Worm (Caenorhabditis elegans) whole organism, L1 larva: ENCODE measurements around the gene ZK688.9.
A peak's percentile ranks its signal among the peaks of the same experiment; 100 is the strongest.

Experiments
- C04F5.9 ChIP-seq: sonication (generic microtip); optimal IDR thresholded peaks from 2 replicates; lab custom pipeline; 2016; ENCODE audit warnings: missing genetic modification characterization, missing compliant biosample characterization
- C16A3.4 ChIP-seq: fragments of 150-350 bp; optimal IDR thresholded peaks from 2 replicates; lab custom pipeline; 2014; ENCODE audit warnings: missing biosample characterization, missing genetic modification characterization
- C34B4.2 ChIP-seq: sonication (generic microtip); optimal IDR thresholded peaks from 2 replicates; lab custom pipeline; 2017; ENCODE audit warnings: mild to moderate bottlenecking, missing genetic modification characterization, missing compliant biosample characterization
- F16B12.6 ChIP-seq: fragments of 150-350 bp; optimal IDR thresholded peaks from 2 replicates; lab custom pipeline; 2014; ENCODE audit warnings: missing biosample characterization, missing genetic modification characterization
- Y116A8C.19 ChIP-seq: sonication (generic microtip); optimal IDR thresholded peaks from 2 replicates; lab custom pipeline; 2016; ENCODE audit warnings: missing compliant biosample characterization, missing genetic modification characterization, borderline replicate concordance
- blmp-1 ChIP-seq: fragments of 150-350 bp; optimal IDR thresholded peaks from 2 replicates; lab custom pipeline; 2014; ENCODE audit warnings: missing biosample characterization, missing genetic modification characterization
- ceh-63 ChIP-seq: fragments of 200-800 bp; sonication (Bioruptor generic); optimal IDR thresholded peaks from 2 replicates; lab custom pipeline; 2018; ENCODE audit warnings: mild to moderate bottlenecking, missing genetic modification characterization, missing compliant biosample characterization
- ceh-8 ChIP-seq: fragments of 200-800 bp; sonication (Bioruptor generic); optimal IDR thresholded peaks from 2 replicates; lab custom pipeline; 2018; ENCODE audit warnings: mild to moderate bottlenecking, missing genetic modification characterization, moderate library complexity, missing compliant biosample characterization
- ceh-90 ChIP-seq: sonication (generic microtip); optimal IDR thresholded peaks from 2 replicates; lab custom pipeline; 2016; ENCODE audit warnings: missing genetic modification characterization, missing compliant biosample characterization
- ces-1 ChIP-seq: fragments of 150-350 bp; optimal IDR thresholded peaks from 2 replicates; lab custom pipeline; 2014; ENCODE audit warnings: missing biosample characterization, missing genetic modification reagents, missing genetic modification characterization
- dpl-1 ChIP-seq, 3 experiments: fragments of 150-350 bp in 2 of 3; sonication (generic microtip) in 1 of 3; optimal IDR thresholded peaks; 2 replicates each; lab custom pipeline; 2014 to 2017; ENCODE audit warnings: missing biosample characterization in 3 of 3, missing genetic modification characterization in 3 of 3, missing genetic modification reagents in 3 of 3
- efl-1 ChIP-seq, 4 experiments: fragments of 150-350 bp; optimal IDR thresholded peaks in 3 of 4; peaks in 1 of 4; 1 replicate in 1 of 4; 2 replicates in 3 of 4; lab custom pipeline; 2014; ENCODE audit warnings: missing biosample characterization in 2 of 4, missing genetic modification characterization in 2 of 4, missing genetic modification reagents in 2 of 4
- efl-3 ChIP-seq: fragments of 200-800 bp; sonication (Bioruptor generic); optimal IDR thresholded peaks from 2 replicates; lab custom pipeline; 2018; ENCODE audit warnings: mild to moderate bottlenecking, missing genetic modification characterization, missing compliant biosample characterization
- egl-27 ChIP-seq, 2 experiments: fragments of 150-350 bp in 1 of 2; sonication (generic microtip); optimal IDR thresholded peaks; 3 replicates each; lab custom pipeline; 2017 to 2018; ENCODE audit warnings: missing biosample characterization in 2 of 2, missing genetic modification characterization in 2 of 2, missing genetic modification reagents in 2 of 2
- elt-3 ChIP-seq, 6 experiments: fragments of 150-350 bp in 1 of 6; sonication (generic microtip); optimal IDR thresholded peaks; 2 replicates each; lab custom pipeline; 2017 to 2018; ENCODE audit warnings: missing biosample characterization in 6 of 6, missing genetic modification characterization in 6 of 6, inconsistent platforms in 1 of 6
- ets-5 ChIP-seq: fragments of 200-800 bp; sonication (Bioruptor generic); IDR thresholded peaks from 2 replicates; pipeline ENCODE4 v1.3.6; 2022; ENCODE audit warnings: missing genetic modification characterization, missing compliant biosample characterization
- fkh-10 ChIP-seq: sonication (generic microtip); optimal IDR thresholded peaks from 2 replicates; lab custom pipeline; 2017; ENCODE audit warnings: missing biosample characterization, missing genetic modification reagents, missing genetic modification characterization
- fkh-4 ChIP-seq: sonication (generic microtip); optimal IDR thresholded peaks from 2 replicates; lab custom pipeline; 2016; ENCODE audit warnings: missing compliant biosample characterization, missing genetic modification characterization, borderline replicate concordance
- fkh-8 ChIP-seq: sonication (generic microtip); optimal IDR thresholded peaks from 2 replicates; lab custom pipeline; 2016; ENCODE audit warnings: mild to moderate bottlenecking, missing genetic modification characterization, missing compliant biosample characterization
- grh-1 ChIP-seq: fragments of 200-800 bp; sonication (Bioruptor generic); IDR thresholded peaks from 2 replicates; pipeline ENCODE4 v1.3.6; 2022; ENCODE audit warnings: missing genetic modification reagents, missing genetic modification characterization, missing compliant biosample characterization
- hlh-17 ChIP-seq: fragments of 200-800 bp; sonication (Bioruptor generic); optimal IDR thresholded peaks from 2 replicates; lab custom pipeline; 2018; ENCODE audit warnings: missing genetic modification characterization, mild to moderate bottlenecking, missing compliant biosample characterization, moderate library complexity, borderline replicate concordance
- hlh-4 ChIP-seq: sonication (generic microtip); optimal IDR thresholded peaks from 2 replicates; lab custom pipeline; 2016; ENCODE audit warnings: mild to moderate bottlenecking, missing genetic modification characterization, missing compliant biosample characterization
- isw-1 ChIP-seq: fragments of 200-800 bp; sonication (Bioruptor generic); IDR thresholded peaks from 2 replicates; pipeline ENCODE4 v1.3.6; 2022; ENCODE audit warnings: missing genetic modification characterization, missing compliant biosample characterization
- lin-14 ChIP-seq: fragments of 200-800 bp; sonication (Bioruptor generic); optimal IDR thresholded peaks from 2 replicates; lab custom pipeline; 2018; ENCODE audit warnings: mild to moderate bottlenecking, missing genetic modification characterization, moderate library complexity, missing compliant biosample characterization
- lin-35 ChIP-seq, 2 experiments: fragments of 150-350 bp; optimal IDR thresholded peaks; 2 replicates each; lab custom pipeline; 2014; ENCODE audit warnings: missing biosample characterization in 2 of 2, missing genetic modification characterization in 2 of 2, missing genetic modification reagents in 2 of 2
- lin-39 ChIP-seq: fragments of 150-350 bp; optimal IDR thresholded peaks from 2 replicates; lab custom pipeline; 2014; ENCODE audit warnings: missing biosample characterization, missing genetic modification reagents, missing genetic modification characterization
- lir-3 ChIP-seq: sonication (generic microtip); optimal IDR thresholded peaks from 2 replicates; lab custom pipeline; 2016; ENCODE audit warnings: mild to moderate bottlenecking, missing genetic modification characterization, moderate library complexity, missing compliant biosample characterization; ENCODE audit not compliant: poor library complexity
- lsy-2 ChIP-seq, 2 experiments: fragments of 150-350 bp; optimal IDR thresholded peaks; 2 replicates each; lab custom pipeline; 2014; ENCODE audit warnings: missing biosample characterization in 2 of 2, missing genetic modification characterization in 2 of 2
- mab-9 ChIP-seq: fragments of 200-800 bp; sonication (Bioruptor generic); IDR thresholded peaks from 2 replicates; pipeline ENCODE4 v1.3.6; 2022; ENCODE audit warnings: missing genetic modification reagents, missing genetic modification characterization, missing compliant biosample characterization
- nhr-11 ChIP-seq: fragments of 150-350 bp; optimal IDR thresholded peaks from 2 replicates; lab custom pipeline; 2014; ENCODE audit warnings: missing biosample characterization, missing genetic modification characterization
- nhr-12 ChIP-seq: sonication (generic microtip); optimal IDR thresholded peaks from 2 replicates; lab custom pipeline; 2017; ENCODE audit warnings: missing biosample characterization, missing genetic modification characterization
- nhr-77 ChIP-seq: fragments of 150-350 bp; optimal IDR thresholded peaks from 2 replicates; lab custom pipeline; 2014; ENCODE audit warnings: missing biosample characterization, missing genetic modification characterization
- nhr-85 ChIP-seq: sonication (generic microtip); peaks from one replicate; lab custom pipeline; 2016; ENCODE audit warnings: missing genetic modification characterization, inconsistent platforms, missing compliant biosample characterization
- nhr-90 ChIP-seq: sonication (generic microtip); optimal IDR thresholded peaks from 2 replicates; lab custom pipeline; 2016; ENCODE audit warnings: mild to moderate bottlenecking, missing genetic modification characterization, missing compliant biosample characterization; ENCODE audit not compliant: poor library complexity
- rnt-1 ChIP-seq: sonication (generic microtip); optimal IDR thresholded peaks from 2 replicates; lab custom pipeline; 2016; ENCODE audit warnings: mild to moderate bottlenecking, missing genetic modification characterization, moderate library complexity, missing compliant biosample characterization
- snpc-4 ChIP-seq: fragments of 150-350 bp; optimal IDR thresholded peaks from 2 replicates; lab custom pipeline; 2014; ENCODE audit warnings: missing biosample characterization, missing genetic modification characterization
- sox-4 ChIP-seq: sonication (generic microtip); optimal IDR thresholded peaks from 2 replicates; lab custom pipeline; 2016; ENCODE audit warnings: missing genetic modification characterization, missing compliant biosample characterization
- sptf-1 ChIP-seq: fragments of 150-350 bp; optimal IDR thresholded peaks from 2 replicates; lab custom pipeline; 2014; ENCODE audit warnings: missing biosample characterization, missing genetic modification characterization
- unc-86 ChIP-seq: sonication (generic microtip); optimal IDR thresholded peaks from 2 replicates; lab custom pipeline; 2016; ENCODE audit warnings: missing genetic modification characterization, missing compliant biosample characterization
- zip-4 ChIP-seq: fragments of 200-800 bp; sonication (Bioruptor generic); optimal IDR thresholded peaks from 2 replicates; lab custom pipeline; 2018; ENCODE audit warnings: mild to moderate bottlenecking, missing genetic modification characterization, moderate library complexity, missing compliant biosample characterization
- ztf-11 ChIP-seq, 2 experiments: sonication (generic microtip); optimal IDR thresholded peaks; 2 replicates each; lab custom pipeline; 2016 to 2017; ENCODE audit warnings: missing genetic modification characterization in 2 of 2, missing biosample characterization in 1 of 2, missing compliant biosample characterization in 1 of 2

ZK688.9 gene

ce11 chrIII:7891573-7892306, 8.9 kb upstream of the ZK688.9 start, which contains the start of the genes ZK688.5 and fahd-1 (continued):
- TF ChIP-seq rnt-1 (tag; lab: Kevin White, UChicago) (peak; percentile 71), C34B4.2 (tag; lab: Kevin White, UChicago) (no peak), ceh-63 (no peak), ceh-8 (GFP tag; lab: Kevin White, UChicago) (peak; percentile 4), ces-1 (GFP tag; lab: Kevin White, UChicago) (no peak), nhr-12 (tag; lab: Kevin White, UChicago) (no peak), sptf-1 (tag; lab: Kevin White, UChicago) (no peak), C04F5.9 (tag; lab: Kevin White, UChicago) (no peak), sox-4 (tag; lab: Kevin White, UChicago) (no peak), nhr-11 (no peak), grh-1 (GFP tag; lab: Robert Waterston, UW) (no peak), mab-9 (GFP tag; lab: Robert Waterston, UW) (no peak), blmp-1 (peak; percentile 92), lin-39 (tag; lab: Kevin White, UChicago) (no peak), hlh-17 (GFP tag; lab: Kevin White, UChicago) (no peak), lir-3 (tag; lab: Kevin White, UChicago) (no peak), dpl-1 (GFP tag; optimal IDR thresholded peaks at IDR 0.05; lab: Kevin White, UChicago) (peak; percentile 43 to 50 (median 49)), F16B12.6 (peak; percentile 41), elt-3 (tag; optimal IDR thresholded peaks at IDR 0.05; lab: Kevin White, UChicago) (peak in 2 of 6 experiments; percentile 41 to 48), zip-4 (GFP tag; lab: Kevin White, UChicago) (no peak), snpc-4 (tag; lab: Kevin White, UChicago) (peak; percentile 51), Y116A8C.19 (tag; lab: Kevin White, UChicago) (no peak), efl-1 (optimal IDR thresholded peaks at IDR 0.05; lab: Kevin White, UChicago) (peak; percentile 72 to 77), efl-1 (GFP tag; optimal IDR thresholded peaks at IDR 0.05 in 1 of 2; lab: Kevin White, UChicago) (peak; percentile 27 to 94), egl-27 (tag; optimal IDR thresholded peaks at IDR 0.05; lab: Kevin White, UChicago) (no peak), lsy-2 (tag; optimal IDR thresholded peaks at IDR 0.05; lab: Kevin White, UChicago) (peak; percentile 62 to 77), C16A3.4 (peak; percentile 60), ets-5 (GFP tag; lab: Robert Waterston, UW) (no peak), ztf-11 (tag; optimal IDR thresholded peaks at IDR 0.05; lab: Kevin White, UChicago) (no peak), lin-14 (peak; percentile 91), ceh-90 (tag; lab: Kevin White, UChicago) (no peak), unc-86 (tag; lab: Kevin White, UChicago) (peak; percentile 34), hlh-4 (tag; lab: Kevin White, UChicago) (no peak), fkh-10 (GFP tag; lab: Kevin White, UChicago) (no peak), isw-1 (GFP tag; lab: Robert Waterston, UW) (peak; percentile 35; the same call in 1 of the 2 replicates), nhr-85 (peak; percentile 79), lin-35 (GFP tag; optimal IDR thresholded peaks at IDR 0.05; lab: Kevin White, UChicago) (peak; percentile 70 to 71), fkh-8 (tag; lab: Kevin White, UChicago) (peak; percentile 54), nhr-90 (tag; lab: Kevin White, UChicago) (peak; percentile 49), nhr-77 (tag; lab: Kevin White, UChicago) (peak; percentile 49), efl-3 (no peak), fkh-4 (tag; lab: Kevin White, UChicago) (no peak)
- TF ChIP-seq, all 84 proteins: peak for 35
